Fruit fly (Drosophila melanogaster): ENCODE results near the gene S6k.

- no peak for TF ChIP-seq CG8478 (optimal IDR thresholded peaks at IDR 0.05)
- no peak for TF ChIP-seq CTCF (optimal IDR thresholded peaks at IDR 0.05)
Measured at dm6 chr3L:5796493-5796998, 14.2 kb downstream of the S6k start, which contains the start of gene Tektin-C.
